Worm (Caenorhabditis elegans) whole organism, L1 larva: ENCODE data around the gene C04C3.9.
"Not testable (repeated sequence)": the region's sequence is repeated elsewhere in the genome, so short reads cannot be mapped to it uniquely, and the experiment has no call there.

ENCODE experiments used
- C04F5.9 ChIP-seq: sonication (generic microtip); optimal IDR thresholded peaks from 2 replicates; lab custom pipeline; 2016; ENCODE audit warnings: missing genetic modification characterization, missing compliant biosample characterization
- C16A3.4 ChIP-seq: fragments of 150-350 bp; optimal IDR thresholded peaks from 2 replicates; lab custom pipeline; 2014; ENCODE audit warnings: missing biosample characterization, missing genetic modification characterization
- C34B4.2 ChIP-seq: sonication (generic microtip); optimal IDR thresholded peaks from 2 replicates; lab custom pipeline; 2017; ENCODE audit warnings: mild to moderate bottlenecking, missing genetic modification characterization, missing compliant biosample characterization
- F16B12.6 ChIP-seq: fragments of 150-350 bp; optimal IDR thresholded peaks from 2 replicates; lab custom pipeline; 2014; ENCODE audit warnings: missing biosample characterization, missing genetic modification characterization
- alr-1 ChIP-seq: fragments of 200-800 bp; sonication (Bioruptor generic); optimal IDR thresholded peaks from 2 replicates; lab custom pipeline; 2018; ENCODE audit warnings: borderline replicate concordance, mild to moderate bottlenecking, missing genetic modification characterization, missing compliant biosample characterization
- ama-1 ChIP-seq: fragments of 150-350 bp; optimal IDR thresholded peaks from 2 replicates; lab custom pipeline; 2014
- ceh-8 ChIP-seq: fragments of 200-800 bp; sonication (Bioruptor generic); optimal IDR thresholded peaks from 2 replicates; lab custom pipeline; 2018; ENCODE audit warnings: mild to moderate bottlenecking, missing genetic modification characterization, moderate library complexity, missing compliant biosample characterization
- ceh-82 ChIP-seq, 3 experiments: fragments of 150-350 bp in 1 of 3; sonication (generic microtip) in 2 of 3; optimal IDR thresholded peaks; 2 replicates each; lab custom pipeline; 2014 to 2017; ENCODE audit warnings: missing biosample characterization in 3 of 3, missing genetic modification characterization in 3 of 3
- ceh-88 ChIP-seq: fragments of 200-800 bp; sonication (Bioruptor generic); IDR thresholded peaks from 2 replicates; pipeline ENCODE4 v1.3.6; 2022; ENCODE audit warnings: missing genetic modification characterization, missing compliant biosample characterization
- ceh-90 ChIP-seq: sonication (generic microtip); optimal IDR thresholded peaks from 2 replicates; lab custom pipeline; 2016; ENCODE audit warnings: missing genetic modification characterization, missing compliant biosample characterization
- ces-1 ChIP-seq: fragments of 150-350 bp; optimal IDR thresholded peaks from 2 replicates; lab custom pipeline; 2014; ENCODE audit warnings: missing biosample characterization, missing genetic modification reagents, missing genetic modification characterization
- dpl-1 ChIP-seq, 3 experiments: fragments of 150-350 bp in 2 of 3; sonication (generic microtip) in 1 of 3; optimal IDR thresholded peaks; 2 replicates each; lab custom pipeline; 2014 to 2017; ENCODE audit warnings: missing biosample characterization in 3 of 3, missing genetic modification characterization in 3 of 3, missing genetic modification reagents in 3 of 3
- elt-2 ChIP-seq: sonication (generic microtip); optimal IDR thresholded peaks from 2 replicates; lab custom pipeline; 2016; ENCODE audit warnings: missing genetic modification characterization, mild to moderate bottlenecking, inconsistent platforms, missing compliant biosample characterization, missing genetic modification reagents
- elt-3 ChIP-seq, 6 experiments: fragments of 150-350 bp in 1 of 6; sonication (generic microtip); optimal IDR thresholded peaks; 2 replicates each; lab custom pipeline; 2017 to 2018; ENCODE audit warnings: missing biosample characterization in 6 of 6, missing genetic modification characterization in 6 of 6, inconsistent platforms in 1 of 6
- ets-5 ChIP-seq: fragments of 200-800 bp; sonication (Bioruptor generic); IDR thresholded peaks from 2 replicates; pipeline ENCODE4 v1.3.6; 2022; ENCODE audit warnings: missing genetic modification characterization, missing compliant biosample characterization
- fkh-8 ChIP-seq: sonication (generic microtip); optimal IDR thresholded peaks from 2 replicates; lab custom pipeline; 2016; ENCODE audit warnings: mild to moderate bottlenecking, missing genetic modification characterization, missing compliant biosample characterization
- hlh-17 ChIP-seq: fragments of 200-800 bp; sonication (Bioruptor generic); optimal IDR thresholded peaks from 2 replicates; lab custom pipeline; 2018; ENCODE audit warnings: missing genetic modification characterization, mild to moderate bottlenecking, missing compliant biosample characterization, moderate library complexity, borderline replicate concordance
- hpl-2 ChIP-seq: fragments of 150-350 bp; optimal IDR thresholded peaks from 2 replicates; lab custom pipeline; 2014; ENCODE audit warnings: missing biosample characterization, missing genetic modification reagents, missing genetic modification characterization
- lin-13 ChIP-seq: fragments of 150-350 bp; optimal IDR thresholded peaks from 2 replicates; lab custom pipeline; 2014; ENCODE audit warnings: missing biosample characterization, missing genetic modification reagents, missing genetic modification characterization
- lin-14 ChIP-seq: fragments of 200-800 bp; sonication (Bioruptor generic); optimal IDR thresholded peaks from 2 replicates; lab custom pipeline; 2018; ENCODE audit warnings: mild to moderate bottlenecking, missing genetic modification characterization, moderate library complexity, missing compliant biosample characterization
- lin-35 ChIP-seq, 2 experiments: fragments of 150-350 bp; optimal IDR thresholded peaks; 2 replicates each; lab custom pipeline; 2014; ENCODE audit warnings: missing biosample characterization in 2 of 2, missing genetic modification characterization in 2 of 2, missing genetic modification reagents in 2 of 2
- lin-39 ChIP-seq: fragments of 150-350 bp; optimal IDR thresholded peaks from 2 replicates; lab custom pipeline; 2014; ENCODE audit warnings: missing biosample characterization, missing genetic modification reagents, missing genetic modification characterization
- lir-3 ChIP-seq: sonication (generic microtip); optimal IDR thresholded peaks from 2 replicates; lab custom pipeline; 2016; ENCODE audit warnings: mild to moderate bottlenecking, missing genetic modification characterization, moderate library complexity, missing compliant biosample characterization; ENCODE audit not compliant: poor library complexity
- lsy-2 ChIP-seq, 2 experiments: fragments of 150-350 bp; optimal IDR thresholded peaks; 2 replicates each; lab custom pipeline; 2014; ENCODE audit warnings: missing biosample characterization in 2 of 2, missing genetic modification characterization in 2 of 2
- nhr-19 ChIP-seq: fragments of 200-800 bp; sonication (Bioruptor generic); conservative IDR thresholded peaks from 2 replicates; pipeline ENCODE4 v1.3.6; 2022; ENCODE audit warnings: missing genetic modification characterization, missing compliant biosample characterization
- nhr-47 ChIP-seq: sonication (generic microtip); optimal IDR thresholded peaks from 2 replicates; lab custom pipeline; 2016; ENCODE audit warnings: mild to moderate bottlenecking, missing genetic modification characterization, moderate library complexity, missing compliant biosample characterization
- nhr-71 ChIP-seq: sonication (generic microtip); optimal IDR thresholded peaks from 2 replicates; lab custom pipeline; 2016; ENCODE audit warnings: mild to moderate bottlenecking, missing genetic modification characterization, moderate library complexity, missing compliant biosample characterization
- nhr-84 ChIP-seq: sonication (generic microtip); optimal IDR thresholded peaks from 2 replicates; lab custom pipeline; 2017; ENCODE audit warnings: missing biosample characterization, missing genetic modification characterization
- nhr-85 ChIP-seq: sonication (generic microtip); peaks from one replicate; lab custom pipeline; 2016; ENCODE audit warnings: missing genetic modification characterization, inconsistent platforms, missing compliant biosample characterization
- nhr-90 ChIP-seq: sonication (generic microtip); optimal IDR thresholded peaks from 2 replicates; lab custom pipeline; 2016; ENCODE audit warnings: mild to moderate bottlenecking, missing genetic modification characterization, missing compliant biosample characterization; ENCODE audit not compliant: poor library complexity
- pag-3 ChIP-seq: sonication (generic microtip); optimal IDR thresholded peaks from 2 replicates; lab custom pipeline; 2017; ENCODE audit warnings: missing genetic modification characterization, mild to moderate bottlenecking, missing compliant biosample characterization, antibody characterized with exemption, borderline replicate concordance; ENCODE audit not compliant: insufficient read depth
- rnt-1 ChIP-seq: sonication (generic microtip); optimal IDR thresholded peaks from 2 replicates; lab custom pipeline; 2016; ENCODE audit warnings: mild to moderate bottlenecking, missing genetic modification characterization, moderate library complexity, missing compliant biosample characterization
- skn-1 ChIP-seq: fragments of 150-350 bp; optimal IDR thresholded peaks from 2 replicates; lab custom pipeline; 2014; ENCODE audit warnings: missing biosample characterization, missing genetic modification characterization
- snpc-4 ChIP-seq: fragments of 150-350 bp; optimal IDR thresholded peaks from 2 replicates; lab custom pipeline; 2014; ENCODE audit warnings: missing biosample characterization, missing genetic modification characterization
- sox-4 ChIP-seq: sonication (generic microtip); optimal IDR thresholded peaks from 2 replicates; lab custom pipeline; 2016; ENCODE audit warnings: missing genetic modification characterization, missing compliant biosample characterization
- sptf-1 ChIP-seq: fragments of 150-350 bp; optimal IDR thresholded peaks from 2 replicates; lab custom pipeline; 2014; ENCODE audit warnings: missing biosample characterization, missing genetic modification characterization
- swsn-7 ChIP-seq: sonication (generic microtip); optimal IDR thresholded peaks from 2 replicates; lab custom pipeline; 2016; ENCODE audit warnings: missing genetic modification characterization, missing compliant biosample characterization
- tbx-2 ChIP-seq: sonication (generic microtip); optimal IDR thresholded peaks from 2 replicates; lab custom pipeline; 2016; ENCODE audit warnings: missing genetic modification characterization, missing compliant biosample characterization
- unc-130 ChIP-seq: fragments of 150-350 bp; optimal IDR thresholded peaks from 2 replicates; lab custom pipeline; 2017; ENCODE audit warnings: missing biosample characterization, missing genetic modification characterization, inconsistent platforms
- unc-98 ChIP-seq: fragments of 200-800 bp; sonication (Bioruptor generic); IDR thresholded peaks from 2 replicates; pipeline ENCODE4 v1.3.6; 2022; ENCODE audit warnings: missing genetic modification characterization, missing compliant biosample characterization
- zag-1 ChIP-seq: fragments of 150-350 bp; optimal IDR thresholded peaks from 2 replicates; lab custom pipeline; 2014; ENCODE audit warnings: missing biosample characterization, missing genetic modification characterization
- ztf-4 ChIP-seq: fragments of 150-350 bp; optimal IDR thresholded peaks from 2 replicates; lab custom pipeline; 2014; ENCODE audit warnings: missing biosample characterization, missing genetic modification characterization

Gene C04C3.9

ce11 chrIV:3394066-3394465 lies 34.3 kb downstream of the C04C3.9 start, which contains the start of gene C04C3.4:
Gene C04C3.4 (plus strand): TSS chrIV:3394366.
- TF ChIP-seq nhr-85 (tag; lab: Kevin White, UChicago); C04F5.9; ztf-4 (tag; lab: Kevin White, UChicago): not testable (repeated sequence)

- TF ChIP-seq tbx-2 (tag; lab: Kevin White, UChicago); nhr-85 (tag; lab: Kevin White, UChicago); hpl-2: not testable (repeated sequence)
- TF ChIP-seq, all 84 proteins: peak for 0; not testable (repeated sequence) for 84
Observed at ce11 chrIV:3389999-3390398, 38.3 kb downstream of the C04C3.9 start, which contains the start of gene B0546.5. Gene B0546.5 (minus strand): TSS chrIV:3390099.

- TF ChIP-seq nhr-90 (tag; lab: Kevin White, UChicago) (peak; percentile 28), hlh-17 (no peak), lir-3 (tag; lab: Kevin White, UChicago) (no peak), elt-2 (tag; lab: Kevin White, UChicago) (no peak), ceh-90 (tag; lab: Kevin White, UChicago) (no peak), unc-130 (no peak), ama-1 (peak; percentile 18)
Observed at ce11 chrIV:3386504-3387290, 41.6 kb downstream of the C04C3.9 start.

ce11 chrIV:3385337-3386215 lies 42.8 kb downstream of the C04C3.9 start, which contains the start of gene mai-2:
Gene mai-2 (plus strand): TSS chrIV:3385910.
- peak; percentile 70 for TF ChIP-seq rnt-1
- peak; percentile 73 for TF ChIP-seq nhr-47 (tag; lab: Kevin White, UChicago)
- peak; percentile 21 to 74 (median 32) for TF ChIP-seq ceh-82 (tag; optimal IDR thresholded peaks at IDR 0.05; lab: Kevin White, UChicago)
- TF ChIP-seq nhr-71 (tag; lab: Kevin White, UChicago), result peak; percentile 80
- peak; percentile 57 for TF ChIP-seq skn-1 (tag; lab: Kevin White, UChicago)
- no peak for TF ChIP-seq alr-1 (tag; lab: Kevin White, UChicago)
- TF ChIP-seq ceh-8 (GFP tag; lab: Kevin White, UChicago), result peak; percentile 48
- no peak for TF ChIP-seq zag-1 (tag; lab: Kevin White, UChicago)
- peak in 2 of 6 experiments; percentile 28 to 29 for TF ChIP-seq elt-3 (tag; optimal IDR thresholded peaks at IDR 0.05; lab: Kevin White, UChicago)
- TF ChIP-seq sptf-1 (tag; lab: Kevin White, UChicago), result no peak
- TF ChIP-seq fkh-8 (tag; lab: Kevin White, UChicago), result peak; percentile 59
- TF ChIP-seq snpc-4 (tag; lab: Kevin White, UChicago), result peak; percentile 26
- no peak for TF ChIP-seq pag-3 (tag; lab: Kevin White, UChicago)
- TF ChIP-seq swsn-7 (tag; lab: Kevin White, UChicago), result peak; percentile 65
- TF ChIP-seq sox-4 (tag; lab: Kevin White, UChicago), result no peak
- TF ChIP-seq elt-2 (tag; lab: Kevin White, UChicago), result peak; percentile 14
- peak; percentile 57 for TF ChIP-seq lin-13 (GFP tag; lab: Kevin White, UChicago)
- peak; percentile 80 to 83 for TF ChIP-seq lsy-2 (tag; optimal IDR thresholded peaks at IDR 0.05; lab: Kevin White, UChicago)
- TF ChIP-seq dpl-1 (GFP tag; optimal IDR thresholded peaks at IDR 0.05; lab: Kevin White, UChicago), result peak; percentile 90 to 94 (median 91)
- peak; percentile 53 for TF ChIP-seq C16A3.4
- TF ChIP-seq lin-39, result peak; percentile 18
- 0 out of 2 replicates have a peak, but pooled peaks have one; percentile 34 for TF ChIP-seq unc-98 (GFP tag; lab: Robert Waterston, UW)
- no peak for TF ChIP-seq ces-1 (GFP tag; lab: Kevin White, UChicago)
- TF ChIP-seq F16B12.6 (tag; lab: Kevin White, UChicago), result peak; percentile 95
- no peak for TF ChIP-seq ceh-90 (tag; lab: Kevin White, UChicago)
- TF ChIP-seq nhr-84 (tag; lab: Kevin White, UChicago), result no peak
- TF ChIP-seq lin-35 (GFP tag; optimal IDR thresholded peaks at IDR 0.05; lab: Kevin White, UChicago), result peak; percentile 94 to 96
- no peak for TF ChIP-seq C04F5.9
- no peak for TF ChIP-seq ets-5 (GFP tag; lab: Robert Waterston, UW)
- TF ChIP-seq lin-14 (GFP tag; lab: Kevin White, UChicago), result peak; percentile 60
- peak; percentile 10; the same call in 1 of the 2 replicates for TF ChIP-seq ceh-88 (GFP tag; lab: Robert Waterston, UW)
- peak; percentile 65 for TF ChIP-seq nhr-19 (GFP tag; lab: Robert Waterston, UW)
- no peak for TF ChIP-seq C34B4.2
